Fruit fly (Drosophila melanogaster) whole organism, wandering third instar larva: ENCODE data around the gene CG10730.
A peak's percentile ranks its signal among the peaks of the same experiment; 100 is the strongest.

Source experiments
- Abd-B ChIP-seq: fragments of >200 bp; optimal IDR thresholded peaks from 2 replicates; lab custom pipeline; 2017; ENCODE audit warnings: missing biosample characterization, missing genetic modification characterization
- CG32264 ChIP-seq: fragments of 200-800 bp; sonication (Bioruptor generic); optimal IDR thresholded peaks from 2 replicates; lab custom pipeline; 2016; ENCODE audit warnings: missing biosample characterization, missing genetic modification characterization
- CG9705 ChIP-seq: fragments of 200-800 bp; sonication (Bioruptor generic); optimal IDR thresholded peaks from 2 replicates; lab custom pipeline; 2018; ENCODE audit warnings: missing biosample characterization, mild to moderate bottlenecking, missing genetic modification characterization
- CrebA ChIP-seq: fragments of 200-800 bp; sonication (Bioruptor generic); optimal IDR thresholded peaks from 2 replicates; lab custom pipeline; 2016; ENCODE audit warnings: missing biosample characterization, mild to moderate bottlenecking, missing genetic modification characterization, borderline replicate concordance
- Dfd ChIP-seq: fragments of >200 bp; optimal IDR thresholded peaks from 2 replicates; lab custom pipeline; 2017; ENCODE audit warnings: missing biosample characterization, missing genetic modification characterization
- Dif ChIP-seq: fragments of 200-275, 200-300 bp; sonication (Bioruptor generic); optimal IDR thresholded peaks from 2 replicates; lab custom pipeline; 2018; ENCODE audit warnings: missing biosample characterization, missing genetic modification characterization; ENCODE audit not compliant: partially characterized antibody
- GATAd ChIP-seq: sonication (Bioruptor generic); optimal IDR thresholded peaks from 2 replicates; lab custom pipeline; 2016; ENCODE audit warnings: missing biosample characterization, missing genetic modification characterization
- HLH106 ChIP-seq: fragments of 200-800 bp; optimal IDR thresholded peaks from 3 replicates; lab custom pipeline; 2019; ENCODE audit warnings: missing biosample characterization, mild to moderate bottlenecking, missing genetic modification characterization, moderate library complexity
- Hnf4 ChIP-seq: fragments of 200-800 bp; sonication (Bioruptor generic); optimal IDR thresholded peaks from 2 replicates; lab custom pipeline; 2016; ENCODE audit warnings: missing biosample characterization, mild to moderate bottlenecking, missing genetic modification characterization
- Hr78 ChIP-seq: fragments of >200 bp; optimal IDR thresholded peaks from 2 replicates; lab custom pipeline; 2017; ENCODE audit warnings: missing biosample characterization, missing genetic modification characterization
- Hr83 ChIP-seq: fragments of 200-300 bp; sonication (Bioruptor generic); optimal IDR thresholded peaks from 2 replicates; lab custom pipeline; 2016; ENCODE audit warnings: missing biosample characterization, mild to moderate bottlenecking, missing genetic modification characterization, moderate library complexity; ENCODE audit not compliant: poor library complexity, severe bottlenecking
- Jra ChIP-seq: sonication (Bioruptor generic); optimal IDR thresholded peaks from 2 replicates; lab custom pipeline; 2016; ENCODE audit warnings: missing biosample characterization, missing genetic modification characterization
- Mio ChIP-seq: sonication (Bioruptor generic); optimal IDR thresholded peaks from 2 replicates; lab custom pipeline; 2016; ENCODE audit warnings: missing biosample characterization, missing genetic modification characterization
- Myc ChIP-seq: fragments of >200 bp; optimal IDR thresholded peaks from 2 replicates; lab custom pipeline; 2017
- N ChIP-seq: fragments of >200 bp; optimal IDR thresholded peaks from 2 replicates; lab custom pipeline; 2018; ENCODE audit warnings: missing biosample characterization, missing external identifiers, missing genetic modification characterization
- OdsH ChIP-seq: fragments of 200-800 bp; sonication (Bioruptor generic); optimal IDR thresholded peaks from 2 replicates; lab custom pipeline; 2016; ENCODE audit warnings: missing biosample characterization, mild to moderate bottlenecking, missing genetic modification characterization
- Rel ChIP-seq, 2 experiments: fragments of 200-800 bp; sonication (Bioruptor generic) in 1 of 2; optimal IDR thresholded peaks; 2 replicates in 1 of 2; 3 replicates in 1 of 2; lab custom pipeline; 2016 to 2019; ENCODE audit warnings: mild to moderate bottlenecking in 2 of 2, missing biosample characterization in 2 of 2, missing genetic modification characterization in 2 of 2, moderate library complexity in 1 of 2
- Sp1 ChIP-seq: fragments of 200-800 bp; sonication (Bioruptor generic); optimal IDR thresholded peaks from 3 replicates; lab custom pipeline; 2019; ENCODE audit warnings: missing biosample characterization, mild to moderate bottlenecking, missing genetic modification characterization, moderate library complexity
- Vsx2 ChIP-seq: fragments of 200-300, 225-300 bp; sonication (Bioruptor generic); optimal IDR thresholded peaks from 2 replicates; lab custom pipeline; 2018; ENCODE audit warnings: missing biosample characterization, missing genetic modification characterization; ENCODE audit not compliant: partially characterized antibody
- br ChIP-seq: fragments of 200-800 bp; sonication (Bioruptor generic); optimal IDR thresholded peaks from 2 replicates; lab custom pipeline; 2016; ENCODE audit warnings: missing biosample characterization, missing genetic modification characterization
- brk ChIP-seq: fragments of 200-800 bp; sonication (Bioruptor generic); optimal IDR thresholded peaks from 2 replicates; lab custom pipeline; 2016; ENCODE audit warnings: missing biosample characterization, mild to moderate bottlenecking, missing genetic modification characterization
- dl ChIP-seq, 2 experiments: fragments of 175-275, 200-275 bp in 1 of 2; fragments of 200-275 bp in 1 of 2; sonication (Bioruptor generic); optimal IDR thresholded peaks; lab custom pipeline; 2018; ENCODE audit warnings: mild to moderate bottlenecking in 2 of 2, missing biosample characterization in 2 of 2, missing genetic modification characterization in 2 of 2, moderate library complexity in 2 of 2; ENCODE audit not compliant: partially characterized antibody in 2 of 2, insufficient read depth in 1 of 2
- dmrt93B ChIP-seq: fragments of 200-800 bp; sonication (Bioruptor generic); optimal IDR thresholded peaks from 2 replicates; lab custom pipeline; 2018; ENCODE audit warnings: missing biosample characterization, mild to moderate bottlenecking, missing genetic modification characterization
- dsf ChIP-seq: sonication (Bioruptor generic); optimal IDR thresholded peaks from 2 replicates; lab custom pipeline; 2016; ENCODE audit warnings: missing biosample characterization, missing genetic modification characterization, borderline replicate concordance
- ey ChIP-seq: fragments of 200-800 bp; sonication (Bioruptor generic); optimal IDR thresholded peaks from 2 replicates; lab custom pipeline; 2016; ENCODE audit warnings: missing biosample characterization, missing genetic modification characterization
- foxo ChIP-seq, 2 experiments: fragments of 200-800 bp; sonication (Bioruptor generic); optimal IDR thresholded peaks; 2 replicates in 1 of 2; 3 replicates in 1 of 2; lab custom pipeline; 2016 to 2017; ENCODE audit warnings: missing biosample characterization in 2 of 2, missing genetic modification characterization in 2 of 2
- fru ChIP-seq: fragments of 200-800 bp; sonication (Bioruptor generic); optimal IDR thresholded peaks from 3 replicates; lab custom pipeline; 2016; ENCODE audit warnings: missing biosample characterization, mild to moderate bottlenecking, missing genetic modification characterization
- h ChIP-seq: fragments of 200-800 bp; sonication (Bioruptor generic); optimal IDR thresholded peaks from 3 replicates; lab custom pipeline; 2016; ENCODE audit warnings: missing biosample characterization, mild to moderate bottlenecking, missing genetic modification characterization
- jim ChIP-seq: fragments of 175-275, 200-325 bp; sonication (Bioruptor generic); optimal IDR thresholded peaks from 2 replicates; lab custom pipeline; 2016; ENCODE audit warnings: missing biosample characterization, mild to moderate bottlenecking, missing genetic modification characterization
- lola ChIP-seq: fragments of >200 bp; optimal IDR thresholded peaks from 2 replicates; lab custom pipeline; 2017; ENCODE audit warnings: missing biosample characterization, missing genetic modification characterization
- pan ChIP-seq: fragments of >200 bp; optimal IDR thresholded peaks from 2 replicates; lab custom pipeline; 2017
- psq ChIP-seq: fragments of 200-800 bp; sonication (Bioruptor generic); optimal IDR thresholded peaks from 3 replicates; lab custom pipeline; 2017; ENCODE audit warnings: missing biosample characterization, mild to moderate bottlenecking, missing genetic modification characterization, moderate library complexity
- rgr ChIP-seq: fragments of 200-800 bp; sonication (Bioruptor generic); optimal IDR thresholded peaks from 3 replicates; lab custom pipeline; 2016; ENCODE audit warnings: missing biosample characterization, mild to moderate bottlenecking, missing genetic modification characterization
- sage ChIP-seq: fragments of 200-800 bp; sonication (Bioruptor generic); optimal IDR thresholded peaks from 2 replicates; lab custom pipeline; 2016; ENCODE audit warnings: missing biosample characterization, mild to moderate bottlenecking, missing genetic modification characterization
- sv ChIP-seq: fragments of 200-800 bp; sonication (Bioruptor generic); optimal IDR thresholded peaks from 3 replicates; lab custom pipeline; 2016; ENCODE audit warnings: missing biosample characterization, missing genetic modification characterization
- tai ChIP-seq: sonication (Bioruptor generic); optimal IDR thresholded peaks from 2 replicates; lab custom pipeline; 2016; ENCODE audit warnings: missing biosample characterization, missing genetic modification characterization
- usp ChIP-seq: fragments of >200 bp; optimal IDR thresholded peaks from 2 replicates; lab custom pipeline; 2017; ENCODE audit warnings: missing biosample characterization, missing genetic modification characterization
- woc ChIP-seq: sonication (Bioruptor generic); optimal IDR thresholded peaks from 2 replicates; lab custom pipeline; 2016; ENCODE audit warnings: missing biosample characterization, mild to moderate bottlenecking, missing genetic modification characterization

The CG10730 gene

DNA sequence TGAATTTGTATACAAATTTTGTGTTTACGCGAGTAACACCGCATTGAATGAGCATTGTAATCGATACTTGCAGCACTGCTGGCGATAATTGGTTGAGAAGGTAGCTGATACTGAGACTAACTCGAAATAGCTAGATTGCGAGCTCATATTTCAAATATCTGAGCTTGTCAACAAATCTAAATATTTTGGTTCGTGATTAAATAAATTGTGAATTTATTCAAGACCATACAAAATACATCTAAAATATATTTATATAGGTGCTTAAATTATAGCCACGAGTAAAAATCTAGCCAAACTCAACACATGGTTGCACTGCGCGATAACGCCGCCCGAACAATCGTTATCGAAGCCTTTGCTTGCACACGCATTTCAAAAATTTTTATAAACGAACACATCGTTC is 21.8 kb upstream of the CG10730 start, which contains the start of the genes Taf13 and nesd:
TSS of gene Taf13 (minus strand) at position 56 of the 400 bp plus-strand sequence.
TSS of gene nesd (plus strand) at position 179 of the 400 bp plus-strand sequence.
- TF ChIP-seq Hr78 (GFP tag; lab: Kevin White, UChicago) (no peak), CG9705 (GFP tag; lab: Kevin White, UChicago) (peak; percentile 18), fru (GFP tag; lab: Kevin White, UChicago) (peak; percentile 37), foxo (GFP tag; optimal IDR thresholded peaks at IDR 0.05; lab: Kevin White, UChicago) (peak in 1 of 2 experiments; percentile 63), Sp1 (peak; percentile 61), Vsx2 (GFP tag; lab: Kevin White, UChicago) (no peak), CrebA (GFP tag; lab: Kevin White, UChicago) (no peak), dmrt93B (peak; percentile 17), Myc (lab: Kevin White, UChicago) (peak; percentile 96), GATAd (GFP tag; lab: Kevin White, UChicago) (no peak), sv (GFP tag; lab: Kevin White, UChicago) (peak; percentile 36), Jra (peak; percentile 35), h (GFP tag; lab: Kevin White, UChicago) (peak; percentile 56), Hnf4 (peak; percentile 55), OdsH (peak; percentile 23), Rel (GFP tag; optimal IDR thresholded peaks at IDR 0.05; lab: Kevin White, UChicago) (no peak), Rel (tag; optimal IDR thresholded peaks at IDR 0.05; lab: Kevin White, UChicago) (peak; percentile 37), woc (GFP tag; lab: Kevin White, UChicago) (peak; percentile 88), rgr (GFP tag; lab: Kevin White, UChicago) (peak; percentile 55), psq (GFP tag; lab: Kevin White, UChicago) (peak; percentile 7), br (peak; percentile 16), Mio (GFP tag; lab: Kevin White, UChicago) (no peak), ey (GFP tag; lab: Kevin White, UChicago) (peak; percentile 14), HLH106 (tag; lab: Kevin White, UChicago) (peak; percentile 61)

DNA sequence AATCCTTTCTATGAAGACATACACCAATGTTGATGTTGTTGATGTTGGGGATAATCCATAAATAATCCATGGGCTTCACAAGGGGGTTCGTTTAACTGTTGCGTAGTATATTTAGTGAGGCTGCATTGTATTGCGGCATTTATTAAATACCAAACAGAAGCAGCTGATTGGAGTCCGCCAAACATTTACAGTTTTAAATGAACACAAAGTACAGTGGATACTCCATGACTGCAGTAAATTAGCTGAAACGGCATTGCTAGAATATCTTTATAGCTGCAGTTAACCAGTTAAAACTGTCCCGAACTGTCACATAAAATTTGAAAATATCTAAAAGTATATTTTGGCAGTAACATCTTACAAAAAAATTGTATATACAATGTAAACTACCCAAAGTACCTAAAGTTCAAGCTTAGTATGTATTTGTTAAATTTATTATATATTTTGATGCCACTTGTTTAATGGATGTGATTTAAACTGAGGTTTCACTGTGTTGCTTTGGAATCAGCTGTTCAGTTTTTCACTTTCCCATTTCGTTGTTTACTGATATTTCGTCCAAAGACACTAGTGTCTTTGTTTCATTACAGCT is 19.2 kb upstream of the CG10730 start, which contains the start of the genes CG10747 and Pyroxd1:
TSS of gene CG10747 (minus strand) at position 255 of the 586 bp plus-strand sequence.
TSS of gene Pyroxd1 (plus strand) at position 342 of the 586 bp plus-strand sequence.
- peak; percentile 98 for TF ChIP-seq ey (GFP tag; lab: Kevin White, UChicago)
- TF ChIP-seq jim (GFP tag; lab: Kevin White, UChicago): peak; percentile 63
- TF ChIP-seq dmrt93B: peak; percentile 98
- TF ChIP-seq CrebA (GFP tag; lab: Kevin White, UChicago): no peak
- peak; percentile 96 for TF ChIP-seq Jra
- peak; percentile 98 for TF ChIP-seq woc (GFP tag; lab: Kevin White, UChicago)
- TF ChIP-seq rgr (GFP tag; lab: Kevin White, UChicago): peak; percentile 98
- peak; percentile 98 for TF ChIP-seq OdsH
- TF ChIP-seq usp (GFP tag; lab: Kevin White, UChicago): no peak
- TF ChIP-seq Dfd: peak; percentile 96
- TF ChIP-seq CG9705 (GFP tag; lab: Kevin White, UChicago): peak; percentile 97
- TF ChIP-seq Rel (GFP tag; optimal IDR thresholded peaks at IDR 0.05; lab: Kevin White, UChicago): peak; percentile 92
- TF ChIP-seq Rel (tag; optimal IDR thresholded peaks at IDR 0.05; lab: Kevin White, UChicago): peak; percentile 90
- TF ChIP-seq tai (GFP tag; lab: Kevin White, UChicago): no peak
- TF ChIP-seq GATAd (GFP tag; lab: Kevin White, UChicago): no peak
- no peak for TF ChIP-seq lola (GFP tag; lab: Kevin White, UChicago)
- TF ChIP-seq Hr78 (GFP tag; lab: Kevin White, UChicago): no peak
- peak; percentile 81 for TF ChIP-seq Hr83 (GFP tag; lab: Kevin White, UChicago)
- peak; percentile 97 for TF ChIP-seq Hnf4
- no peak for TF ChIP-seq pan (lab: Kevin White, UChicago)
- TF ChIP-seq br: peak; percentile 98
- TF ChIP-seq Abd-B: no peak
- no peak for TF ChIP-seq Myc (lab: Kevin White, UChicago)
- no peak for TF ChIP-seq Vsx2 (GFP tag; lab: Kevin White, UChicago)
- TF ChIP-seq dsf: peak; percentile 93
- peak; percentile 99 for TF ChIP-seq Sp1
- no peak for TF ChIP-seq Dif (GFP tag; lab: Kevin White, UChicago)
- TF ChIP-seq dl (GFP tag; optimal IDR thresholded peaks at IDR 0.05; lab: Kevin White, UChicago; ENCODE audit: insufficient read depth in 1 of 2, partially characterized antibody in 2 of 2): no peak
- TF ChIP-seq sage (GFP tag; lab: Kevin White, UChicago): peak; percentile 97
- TF ChIP-seq sv (GFP tag; lab: Kevin White, UChicago): peak; percentile 98
- TF ChIP-seq CG32264 (GFP tag; lab: Kevin White, UChicago): peak; percentile 94
- peak; percentile 76 for TF ChIP-seq Mio (GFP tag; lab: Kevin White, UChicago)
- no peak for TF ChIP-seq N (GFP tag; lab: Kevin White, UChicago)
- TF ChIP-seq foxo (GFP tag; optimal IDR thresholded peaks at IDR 0.05; lab: Kevin White, UChicago): peak; percentile 89 to 99
- no peak for TF ChIP-seq brk (GFP tag; lab: Kevin White, UChicago)
- TF ChIP-seq h (GFP tag; lab: Kevin White, UChicago): peak; percentile 99
- TF ChIP-seq fru (GFP tag; lab: Kevin White, UChicago): peak; percentile 98
- TF ChIP-seq HLH106 (tag; lab: Kevin White, UChicago): peak; percentile 99
- peak; percentile 95 for TF ChIP-seq psq (GFP tag; lab: Kevin White, UChicago)
- TF ChIP-seq, all 38 proteins: peak for 24
